Worm (Caenorhabditis elegans): ENCODE data around the gene C08B6.18.

- TF ChIP-seq ztf-29 (GFP tag; IDR thresholded peaks at IDR 0.05) (no peak), flt-1 (GFP tag; IDR thresholded peaks at IDR 0.05) (no peak), klf-2 (GFP tag; conservative IDR thresholded peaks at IDR 0.05) (no peak), T22C8.4 (GFP tag; IDR thresholded peaks at IDR 0.05) (no peak), med-1 (GFP tag; optimal IDR thresholded peaks at IDR 0.05; ENCODE audit: insufficient read depth) (no peak), ztf-23 (GFP tag; IDR thresholded peaks at IDR 0.05) (no peak), ref-1 (GFP tag; conservative IDR thresholded peaks at IDR 0.05) (no peak), cog-1 (tag; optimal IDR thresholded peaks at IDR 0.05) (no peak), tab-1 (GFP tag; IDR thresholded peaks at IDR 0.05) (no peak)
Observed at ce11 chrV:10146787-10147186, 12.9 kb upstream of the C08B6.18 start.
